Fruit fly (Drosophila melanogaster): ENCODE results near the gene CG5984.
A peak's percentile ranks its signal among the peaks of the same experiment; 100 is the strongest.

CG5984 gene

dm6 chr3R:27263434-27264215 is 15.8 kb upstream of the CG5984 start, which contains the start of gene woc (continued):
- TF ChIP-seq CG15601 (tag; optimal IDR thresholded peaks at IDR 0.05) (no peak), corto (GFP tag; optimal IDR thresholded peaks at IDR 0.05) (no peak), nau (GFP tag; optimal IDR thresholded peaks at IDR 0.05) (no peak), Sox100B (GFP tag; optimal IDR thresholded peaks at IDR 0.05) (no peak), Rfx (GFP tag; IDR thresholded peaks at IDR 0.05) (peak; percentile 63), Dp (GFP tag; optimal IDR thresholded peaks at IDR 0.05) (peak; percentile 76), exex (tag; optimal IDR thresholded peaks at IDR 0.05) (no peak), CG10431 (GFP tag; optimal IDR thresholded peaks at IDR 0.05) (no peak), E2f1 (GFP tag; IDR thresholded peaks at IDR 0.05) (peak; percentile 94), Awh (GFP tag; IDR thresholded peaks at IDR 0.05) (no peak), C15 (GFP tag; IDR thresholded peaks at IDR 0.05) (no peak), Fer1 (GFP tag; optimal IDR thresholded peaks at IDR 0.05) (no peak), pb (GFP tag; optimal IDR thresholded peaks at IDR 0.05) (peak; percentile 43), CG1024 (GFP tag; IDR thresholded peaks at IDR 0.05) (0 out of 2 replicates have a peak, but pooled peaks have one; percentile 2), CG6689 (GFP tag; IDR thresholded peaks at IDR 0.05) (peak; percentile 56), dm (GFP tag; optimal IDR thresholded peaks at IDR 0.05) (peak; percentile 70), Nf-YA (GFP tag; IDR thresholded peaks at IDR 0.05) (no peak), knrl (GFP tag; IDR thresholded peaks at IDR 0.05; ENCODE audit: partially characterized antibody) (peak; percentile 67; the same call in 2 of the 3 replicates), CG12299 (tag; optimal IDR thresholded peaks at IDR 0.05) (no peak), CG15073 (GFP tag; optimal IDR thresholded peaks at IDR 0.05) (no peak), Lhr (GFP tag; optimal IDR thresholded peaks at IDR 0.05) (no peak), slou (GFP tag; optimal IDR thresholded peaks at IDR 0.05) (no peak), CG13123 (GFP tag; optimal IDR thresholded peaks at IDR 0.05) (no peak), HmgZ (tag; optimal IDR thresholded peaks at IDR 0.05) (peak; percentile 49), Poxn (GFP tag; IDR thresholded peaks at IDR 0.05) (no peak), cwo (GFP tag; optimal IDR thresholded peaks at IDR 0.05) (peak; percentile 57), CG14710 (tag; optimal IDR thresholded peaks at IDR 0.05) (peak; percentile 75), psq (GFP tag; optimal IDR thresholded peaks at IDR 0.05) (no peak), CG3065 (GFP tag; optimal IDR thresholded peaks at IDR 0.05) (no peak), dati (GFP tag; IDR thresholded peaks at IDR 0.05) (no peak), CG13775 (GFP tag; optimal IDR thresholded peaks at IDR 0.05) (peak; percentile 65), CG10543 (GFP tag; optimal IDR thresholded peaks at IDR 0.05) (no peak), Hmr (GFP tag; optimal IDR thresholded peaks at IDR 0.05) (peak; percentile 43), CG16779 (GFP tag; IDR thresholded peaks at IDR 0.05) (no peak), chm (GFP tag; IDR thresholded peaks at IDR 0.05) (peak; percentile 63; the same call in 1 of the 2 replicates), schlank (tag; optimal IDR thresholded peaks at IDR 0.05) (no peak), Ada2b (GFP tag; IDR thresholded peaks at IDR 0.05) (peak; percentile 40; the same call in 1 of the 2 replicates), YL-1 (GFP tag; optimal IDR thresholded peaks at IDR 0.05) (peak; percentile 68), B-H2 (GFP tag; optimal IDR thresholded peaks at IDR 0.05) (no peak), salm (tag; optimal IDR thresholded peaks at IDR 0.05) (no peak), CG30403 (GFP tag; optimal IDR thresholded peaks at IDR 0.05) (peak; percentile 73), tll (GFP tag; optimal IDR thresholded peaks at IDR 0.05) (peak in 1 of 2 experiments; percentile 12), Bdp1 (GFP tag; optimal IDR thresholded peaks at IDR 0.05) (peak; percentile 46), Antp (GFP tag; optimal IDR thresholded peaks at IDR 0.05) (peak; percentile 70), p53 (GFP tag; optimal IDR thresholded peaks at IDR 0.05) (no peak), CG33213 (GFP tag; optimal IDR thresholded peaks at IDR 0.05) (peak; percentile 10), grn (GFP tag; optimal IDR thresholded peaks at IDR 0.05) (no peak), pita (GFP tag; optimal IDR thresholded peaks at IDR 0.05) (no peak), CG4820 (GFP tag; optimal IDR thresholded peaks at IDR 0.05) (no peak), Ets97D (GFP tag; optimal IDR thresholded peaks at IDR 0.05) (peak; percentile 76)
